Fruit fly (Drosophila melanogaster) S2 (cell line): ENCODE data around the gene Ugt37D1.

Experiments
- CG8478 ChIP-seq: fragments of >200 bp; optimal IDR thresholded peaks from 2 replicates; lab custom pipeline; 2018
- CTCF ChIP-seq, 2 experiments: fragments of >200 bp; optimal IDR thresholded peaks; 2 replicates each; lab custom pipeline; 2018

DNA sequence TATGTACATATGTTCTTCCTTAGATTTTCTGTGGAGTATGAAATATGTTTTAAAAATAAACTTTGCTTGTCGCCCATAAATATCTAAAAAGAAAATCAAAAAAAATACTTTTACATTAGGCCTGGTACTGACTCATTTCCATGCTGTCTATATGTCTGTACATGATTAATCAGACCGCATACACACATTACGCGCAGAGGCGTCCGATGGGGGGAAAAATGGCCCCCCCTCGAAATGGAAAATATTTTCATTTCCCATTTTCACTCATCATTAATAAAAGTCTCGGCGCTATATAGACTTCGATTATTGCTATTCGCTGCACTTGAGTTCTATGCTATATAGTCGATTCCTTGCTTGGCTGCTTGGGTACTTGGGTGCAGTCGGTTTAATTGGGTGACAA, 36.9 kb upstream of the Ugt37D1 start:
- TF ChIP-seq CTCF (optimal IDR thresholded peaks at IDR 0.05; lab: Kevin White, UChicago): no peak
- no peak for TF ChIP-seq CG8478
